Worm (Caenorhabditis elegans) whole organism, L2 larva: ENCODE data around the gene ctsa-1.1.
"Not testable (repeated sequence)": the region's sequence is repeated elsewhere in the genome, so short reads cannot be mapped to it uniquely, and the experiment has no call there.

Experiments used
- C34F6.9 ChIP-seq: fragments of 150-350 bp; optimal IDR thresholded peaks from 2 replicates; lab custom pipeline; 2014; ENCODE audit warnings: missing biosample characterization, missing genetic modification characterization
- F13H6.1 ChIP-seq: sonication (generic microtip); optimal IDR thresholded peaks from 2 replicates; lab custom pipeline; 2016; ENCODE audit warnings: missing genetic modification characterization, missing compliant biosample characterization
- R02D3.7 ChIP-seq: fragments of 150-350 bp; optimal IDR thresholded peaks from 2 replicates; lab custom pipeline; 2014; ENCODE audit warnings: missing biosample characterization, missing genetic modification characterization
- ZK546.5 ChIP-seq: sonication (generic microtip); optimal IDR thresholded peaks from 2 replicates; lab custom pipeline; 2017; ENCODE audit warnings: missing biosample characterization, missing genetic modification characterization
- aly-2 ChIP-seq: fragments of 150-350 bp; optimal IDR thresholded peaks from 2 replicates; lab custom pipeline; 2014; ENCODE audit warnings: missing biosample characterization, missing genetic modification characterization
- blmp-1 ChIP-seq: sonication (generic microtip); optimal IDR thresholded peaks from 2 replicates; lab custom pipeline; 2017; ENCODE audit warnings: missing genetic modification characterization, mild to moderate bottlenecking, missing compliant biosample characterization, antibody characterized with exemption, moderate library complexity; ENCODE audit not compliant: insufficient read depth
- ceh-82 ChIP-seq: fragments of 150-350 bp; optimal IDR thresholded peaks from 2 replicates; lab custom pipeline; 2014; ENCODE audit warnings: missing biosample characterization, missing genetic modification characterization
- crh-2 ChIP-seq: sonication (generic microtip); optimal IDR thresholded peaks from 2 replicates; lab custom pipeline; 2017; ENCODE audit warnings: missing biosample characterization, missing genetic modification characterization
- dmd-4 ChIP-seq: sonication (generic microtip); optimal IDR thresholded peaks from 2 replicates; lab custom pipeline; 2017; ENCODE audit warnings: missing biosample characterization, missing genetic modification characterization
- egl-27 ChIP-seq: sonication (generic microtip); optimal IDR thresholded peaks from 3 replicates; lab custom pipeline; 2017; ENCODE audit warnings: missing biosample characterization, missing genetic modification reagents, missing genetic modification characterization
- elt-3 ChIP-seq: sonication (generic microtip); optimal IDR thresholded peaks from 2 replicates; lab custom pipeline; 2017; ENCODE audit warnings: missing biosample characterization, missing genetic modification characterization
- fos-1 ChIP-seq: fragments of 150-350 bp; optimal IDR thresholded peaks from 2 replicates; lab custom pipeline; 2014; ENCODE audit warnings: missing biosample characterization, missing genetic modification characterization
- gmeb-1 ChIP-seq: fragments of 150-350 bp; optimal IDR thresholded peaks from 2 replicates; lab custom pipeline; 2014; ENCODE audit warnings: missing biosample characterization, missing genetic modification characterization
- lin-11 ChIP-seq: fragments of 150-350 bp; sonication (generic microtip); optimal IDR thresholded peaks from 2 replicates; lab custom pipeline; 2014; ENCODE audit warnings: missing biosample characterization, missing genetic modification characterization, inconsistent platforms, mixed read lengths
- lin-13 ChIP-seq: fragments of 150-350 bp; optimal IDR thresholded peaks from 2 replicates; lab custom pipeline; 2014; ENCODE audit warnings: missing biosample characterization, missing genetic modification reagents, missing genetic modification characterization
- lin-39 ChIP-seq: fragments of 150-350 bp; optimal IDR thresholded peaks from 2 replicates; lab custom pipeline; 2014; ENCODE audit warnings: missing biosample characterization, missing genetic modification reagents, missing genetic modification characterization
- lsy-2 ChIP-seq, 2 experiments: fragments of 150-350 bp in 1 of 2; sonication (generic microtip) in 1 of 2; optimal IDR thresholded peaks; 2 replicates each; lab custom pipeline; 2014 to 2017; ENCODE audit warnings: missing biosample characterization in 2 of 2, missing genetic modification characterization in 2 of 2
- mab-5 ChIP-seq: fragments of 150-350 bp; optimal IDR thresholded peaks from 2 replicates; lab custom pipeline; 2014; ENCODE audit warnings: missing biosample characterization, missing genetic modification characterization
- mdl-1 ChIP-seq, 2 experiments: fragments of 150-350 bp in 1 of 2; sonication (generic microtip) in 1 of 2; optimal IDR thresholded peaks; 2 replicates each; lab custom pipeline; 2017; ENCODE audit warnings: missing biosample characterization in 2 of 2, missing genetic modification characterization in 2 of 2
- nhr-10 ChIP-seq: sonication (generic microtip); optimal IDR thresholded peaks from 2 replicates; lab custom pipeline; 2017; ENCODE audit warnings: missing biosample characterization, missing genetic modification characterization
- nhr-129 ChIP-seq: fragments of 150-350 bp; optimal IDR thresholded peaks from 2 replicates; lab custom pipeline; 2014; ENCODE audit warnings: missing biosample characterization, missing genetic modification characterization
- nhr-21 ChIP-seq: fragments of 150-350 bp; optimal IDR thresholded peaks from 2 replicates; lab custom pipeline; 2014; ENCODE audit warnings: missing biosample characterization, missing genetic modification characterization
- nhr-23 ChIP-seq: fragments of 150-350 bp; optimal IDR thresholded peaks from 2 replicates; lab custom pipeline; 2014; ENCODE audit warnings: missing biosample characterization, missing genetic modification reagents, missing genetic modification characterization
- nhr-25 ChIP-seq: fragments of 150-350 bp; sonication (generic microtip); optimal IDR thresholded peaks from 3 replicates; lab custom pipeline; 2014; ENCODE audit warnings: missing biosample characterization, missing genetic modification characterization
- nhr-6 ChIP-seq: fragments of 150-350 bp; optimal IDR thresholded peaks from 2 replicates; lab custom pipeline; 2014; ENCODE audit warnings: missing biosample characterization, missing genetic modification characterization
- sem-4 ChIP-seq: fragments of 150-350 bp; optimal IDR thresholded peaks from 2 replicates; lab custom pipeline; 2014; ENCODE audit warnings: missing biosample characterization, missing genetic modification reagents, missing genetic modification characterization
- skn-1 ChIP-seq: sonication (generic microtip); optimal IDR thresholded peaks from 2 replicates; lab custom pipeline; 2017; ENCODE audit warnings: missing biosample characterization, missing genetic modification characterization
- sma-3 ChIP-seq: sonication (generic microtip); optimal IDR thresholded peaks from 2 replicates; lab custom pipeline; 2016; ENCODE audit warnings: missing genetic modification reagents, missing genetic modification characterization, missing compliant biosample characterization
- sma-9 ChIP-seq, 2 experiments: fragments of 150-350 bp in 1 of 2; sonication (generic microtip) in 1 of 2; optimal IDR thresholded peaks; 2 replicates each; lab custom pipeline; 2014 to 2016; ENCODE audit warnings: missing genetic modification characterization in 2 of 2, mild to moderate bottlenecking in 1 of 2, missing biosample characterization in 1 of 2, missing compliant biosample characterization in 1 of 2, missing genetic modification reagents in 1 of 2, moderate library complexity in 1 of 2
- snpc-4 ChIP-seq: fragments of 150-350 bp; optimal IDR thresholded peaks from 2 replicates; lab custom pipeline; 2014; ENCODE audit warnings: missing biosample characterization, missing genetic modification characterization
- unc-55 ChIP-seq: fragments of 150-350 bp; sonication (generic microtip); optimal IDR thresholded peaks from 3 replicates; lab custom pipeline; 2014; ENCODE audit warnings: missing biosample characterization, missing genetic modification reagents, missing genetic modification characterization
- unc-62 ChIP-seq: fragments of 150-350 bp; optimal IDR thresholded peaks from 2 replicates; lab custom pipeline; 2014; ENCODE audit warnings: missing biosample characterization, missing genetic modification reagents, missing genetic modification characterization
- zag-1 ChIP-seq: fragments of 150-350 bp; optimal IDR thresholded peaks from 2 replicates; lab custom pipeline; 2014; ENCODE audit warnings: missing biosample characterization, missing genetic modification characterization
- ztf-4 ChIP-seq: fragments of 150-350 bp; optimal IDR thresholded peaks from 2 replicates; lab custom pipeline; 2014; ENCODE audit warnings: missing biosample characterization, missing genetic modification characterization

Gene ctsa-1.1

DNA sequence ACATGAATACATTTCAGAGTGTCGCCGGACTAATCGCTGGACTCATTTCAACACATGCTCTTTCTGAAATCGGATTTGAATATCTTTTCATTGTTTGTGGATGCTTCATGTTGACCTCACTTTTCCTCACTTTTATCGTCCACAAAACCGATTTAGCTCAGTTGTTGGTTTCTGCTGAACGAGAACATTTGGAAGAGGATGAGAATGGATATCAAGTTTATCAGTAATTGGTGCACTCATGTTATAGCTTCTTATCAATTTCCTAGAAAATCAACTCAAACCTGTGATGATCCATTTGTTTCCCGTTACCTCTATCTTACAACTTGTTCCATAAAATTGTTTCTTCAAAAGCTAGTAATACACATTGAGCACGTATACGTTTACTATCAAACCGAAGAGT lies 41.4 kb upstream of the ctsa-1.1 start:
- TF ChIP-seq crh-2 (tag; lab: Kevin White, UChicago) (peak; percentile 1), sma-9 (GFP tag; optimal IDR thresholded peaks at IDR 0.05; lab: Kevin White, UChicago) (no peak), sma-9 (tag; optimal IDR thresholded peaks at IDR 0.05; lab: Kevin White, UChicago) (no peak), ZK546.5 (no peak), mab-5 (no peak)
- TF ChIP-seq, all 48 proteins: peak for 1

- TF ChIP-seq nhr-25 (tag; lab: Kevin White, UChicago) (peak; percentile 67), ZK546.5 (peak; percentile 48), gmeb-1 (tag; lab: Kevin White, UChicago) (peak; percentile 91), lin-39 (tag; lab: Kevin White, UChicago) (no peak), nhr-129 (peak; percentile 81), blmp-1 (tag; lab: Kevin White, UChicago) (peak; percentile 38), crh-2 (tag; lab: Kevin White, UChicago) (peak; percentile 84), egl-27 (tag; lab: Kevin White, UChicago) (peak; percentile 33), mab-5 (peak; percentile 55), dmd-4 (no peak), sma-9 (GFP tag; optimal IDR thresholded peaks at IDR 0.05; lab: Kevin White, UChicago) (peak; percentile 71), sma-9 (tag; optimal IDR thresholded peaks at IDR 0.05; lab: Kevin White, UChicago) (no peak), skn-1 (peak; percentile 98), snpc-4 (tag; lab: Kevin White, UChicago) (peak; percentile 47), lsy-2 (tag; optimal IDR thresholded peaks at IDR 0.05; lab: Kevin White, UChicago) (peak; percentile 98 to 99), unc-62 (GFP tag; lab: Kevin White, UChicago) (no peak), zag-1 (tag; lab: Kevin White, UChicago) (no peak), fos-1 (tag; lab: Kevin White, UChicago) (peak; percentile 43), ceh-82 (tag; lab: Kevin White, UChicago) (no peak), R02D3.7 (tag; lab: Kevin White, UChicago) (peak; percentile 20), F13H6.1 (tag; lab: Kevin White, UChicago) (peak; percentile 25), unc-55 (GFP tag; lab: Kevin White, UChicago) (peak; percentile 95), nhr-6 (tag; lab: Kevin White, UChicago) (no peak), nhr-21 (peak; percentile 70), lin-13 (GFP tag; lab: Kevin White, UChicago) (peak; percentile 79), aly-2 (tag; lab: Kevin White, UChicago) (no peak), lin-11 (tag; lab: Kevin White, UChicago) (peak; percentile 53), C34F6.9 (tag; lab: Kevin White, UChicago) (peak; percentile 85), sma-3 (GFP tag; lab: Kevin White, UChicago) (peak; percentile 56), sem-4 (tag; lab: Kevin White, UChicago) (peak; percentile 4)
- TF ChIP-seq, all 48 proteins: peak for 22
Measured at ce11 chrII:4698266-4698771, 39.1 kb upstream of the ctsa-1.1 start, which contains the start of the genes rpn-5 and scc-1. TSS of gene rpn-5 (minus strand) at chrII:4698427. TSS of gene scc-1 (plus strand) at chrII:4698721.

ce11 chrII:4701482-4702119 lies 35.8 kb upstream of the ctsa-1.1 start, which contains the start of gene unc-85:
TSS of gene unc-85 (plus strand) at chrII:4702069.
- TF ChIP-seq C34F6.9 (tag; lab: Kevin White, UChicago) = peak; percentile 62
- peak; percentile 66 to 89 for TF ChIP-seq lsy-2 (tag; optimal IDR thresholded peaks at IDR 0.05; lab: Kevin White, UChicago)
- peak; percentile 80 for TF ChIP-seq F13H6.1 (tag; lab: Kevin White, UChicago)
- TF ChIP-seq lin-11 (tag; lab: Kevin White, UChicago) = peak; percentile 23
- TF ChIP-seq mdl-1 (tag; optimal IDR thresholded peaks at IDR 0.05; lab: Kevin White, UChicago) = peak in 1 of 2 experiments; percentile 44
- TF ChIP-seq sma-9 (GFP tag; optimal IDR thresholded peaks at IDR 0.05; lab: Kevin White, UChicago) = peak; percentile 22
- not testable (repeated sequence) for TF ChIP-seq sma-9 (tag; optimal IDR thresholded peaks at IDR 0.05; lab: Kevin White, UChicago)
- peak; percentile 73 for TF ChIP-seq crh-2 (tag; lab: Kevin White, UChicago)
- TF ChIP-seq gmeb-1 (tag; lab: Kevin White, UChicago) = peak; percentile 58
- TF ChIP-seq sma-3 (GFP tag; lab: Kevin White, UChicago) = peak; percentile 78
- TF ChIP-seq nhr-25 (tag; lab: Kevin White, UChicago) = peak; percentile 69
- peak; percentile 17 for TF ChIP-seq nhr-21
- TF ChIP-seq lin-13 (GFP tag; lab: Kevin White, UChicago) = peak; percentile 65
- peak; percentile 22 for TF ChIP-seq nhr-6 (tag; lab: Kevin White, UChicago)
- TF ChIP-seq nhr-129 = peak; percentile 71
- TF ChIP-seq unc-55 (GFP tag; lab: Kevin White, UChicago) = peak; percentile 69

ce11 chrII:4703011-4703410 lies 34.4 kb upstream of the ctsa-1.1 start:
- TF ChIP-seq nhr-6 (tag; lab: Kevin White, UChicago) = no peak
- no peak for TF ChIP-seq nhr-25 (tag; lab: Kevin White, UChicago)
- no peak for TF ChIP-seq elt-3 (tag; lab: Kevin White, UChicago)
- no peak for TF ChIP-seq nhr-10 (tag; lab: Kevin White, UChicago)
- no peak for TF ChIP-seq ztf-4 (tag; lab: Kevin White, UChicago)
- TF ChIP-seq snpc-4 (tag; lab: Kevin White, UChicago) = no peak
- TF ChIP-seq nhr-23 (tag; lab: Kevin White, UChicago) = no peak
